Fruit fly (Drosophila melanogaster) whole organism, prepupa: ENCODE data around the gene tal-AA.

Source experiments
- Blimp-1 ChIP-seq: fragments of 200-800 bp; sonication (Bioruptor generic); optimal IDR thresholded peaks from 3 replicates; lab custom pipeline; 2017; ENCODE audit warnings: missing biosample characterization, missing genetic modification characterization, mild to moderate bottlenecking, moderate library complexity, missing genetic modification reagents
- CG11294 ChIP-seq: fragments of 200-800 bp; sonication (Bioruptor generic); IDR thresholded peaks from 2 replicates; pipeline ENCODE4 v1.3.6; 2022; ENCODE audit warnings: missing biosample characterization, missing genetic modification characterization
- CG6792 ChIP-seq: fragments of 200-800 bp; sonication (Bioruptor generic); optimal IDR thresholded peaks from 3 replicates; lab custom pipeline; 2016; ENCODE audit warnings: missing biosample characterization, missing genetic modification characterization
- CG6808 ChIP-seq: fragments of 200-800 bp; sonication (Bioruptor generic); optimal IDR thresholded peaks from 3 replicates; lab custom pipeline; 2017; ENCODE audit warnings: missing biosample characterization, missing genetic modification characterization, mild to moderate bottlenecking, moderate library complexity, missing genetic modification reagents
- Ets21C ChIP-seq: fragments of 200-800 bp; sonication (Bioruptor generic); optimal IDR thresholded peaks from 3 replicates; lab custom pipeline; 2016; ENCODE audit warnings: missing biosample characterization, missing genetic modification characterization
- Gug ChIP-seq: fragments of 200-800 bp; sonication (Bioruptor generic); IDR thresholded peaks from 2 replicates; pipeline ENCODE4 v1.3.6; 2022; ENCODE audit warnings: missing biosample characterization, missing genetic modification characterization
- Lpt ChIP-seq: fragments of 200-800 bp; sonication (Bioruptor generic); optimal IDR thresholded peaks from 3 replicates; lab custom pipeline; 2016; ENCODE audit warnings: missing biosample characterization, missing genetic modification characterization
- Sox102F ChIP-seq: fragments of 200-800 bp; sonication (Bioruptor generic); optimal IDR thresholded peaks from 2 replicates; lab custom pipeline; 2016; ENCODE audit warnings: missing biosample characterization, mild to moderate bottlenecking, missing genetic modification characterization
- Sox15 ChIP-seq: fragments of 200-800 bp; sonication (Bioruptor generic); optimal IDR thresholded peaks from 3 replicates; lab custom pipeline; 2016; ENCODE audit warnings: missing biosample characterization, missing genetic modification characterization
- dac ChIP-seq: fragments of 200-800 bp; sonication (Bioruptor generic); optimal IDR thresholded peaks from 2 replicates; lab custom pipeline; 2017; ENCODE audit warnings: missing biosample characterization, mild to moderate bottlenecking, missing genetic modification characterization
- dsx ChIP-seq: fragments of 200-800 bp; optimal IDR thresholded peaks from 3 replicates; lab custom pipeline; 2019; ENCODE audit warnings: missing biosample characterization, mild to moderate bottlenecking, missing genetic modification characterization, moderate library complexity; ENCODE audit not compliant: poor library complexity, severe bottlenecking
- pdm3 ChIP-seq: fragments of 200-800 bp; sonication (Bioruptor generic); optimal IDR thresholded peaks from 3 replicates; lab custom pipeline; 2016; ENCODE audit warnings: missing biosample characterization, missing genetic modification characterization

DNA sequence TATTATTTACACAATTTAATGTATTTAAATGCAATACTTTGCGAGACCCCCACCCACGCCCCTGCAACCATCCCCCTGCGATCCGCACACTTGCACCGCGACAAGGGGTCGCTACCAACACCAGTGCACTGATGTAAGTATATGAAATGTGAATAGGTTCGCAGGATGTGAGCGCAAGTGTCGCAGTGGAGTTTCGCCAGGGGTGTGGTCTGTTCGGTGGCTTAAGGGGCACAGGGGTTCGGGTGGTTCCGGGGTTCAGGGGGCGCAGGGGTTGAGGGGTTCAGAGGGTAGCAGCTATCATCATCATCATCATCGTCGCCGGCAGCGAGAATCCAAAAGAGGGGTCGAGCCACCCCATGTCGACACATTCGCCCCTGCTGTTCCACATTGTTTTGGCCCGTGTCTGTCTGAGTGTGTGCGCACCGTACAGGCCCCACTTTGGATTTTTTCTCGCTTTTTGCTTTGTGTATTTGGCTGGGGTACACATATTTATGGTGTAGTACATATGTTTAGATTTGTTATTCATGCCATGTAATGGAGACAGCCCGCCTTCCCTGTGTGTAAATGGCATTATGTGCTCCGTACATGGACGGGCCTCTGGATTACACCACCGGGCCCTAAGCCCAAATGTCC lies 7.8 kb upstream of the tal-AA start:
- TF ChIP-seq Sox102F (GFP tag; lab: Kevin White, UChicago) (no peak), dac (GFP tag; lab: Kevin White, UChicago) (no peak), pdm3 (GFP tag; lab: Kevin White, UChicago) (no peak), Ets21C (GFP tag; lab: Kevin White, UChicago) (no peak), CG6808 (GFP tag; lab: Kevin White, UChicago) (no peak), Sox15 (GFP tag; lab: Kevin White, UChicago) (no peak), CG11294 (GFP tag; lab: Robert Waterston, UW) (no peak), dsx (GFP tag; lab: Kevin White, UChicago) (no peak), Blimp-1 (GFP tag; lab: Kevin White, UChicago) (no peak), Lpt (GFP tag; lab: Kevin White, UChicago) (no peak), Gug (GFP tag; lab: Robert Waterston, UW) (no peak), CG6792 (GFP tag; lab: Kevin White, UChicago) (no peak)
